Fruit fly (Drosophila melanogaster) whole organism, embryonic: ENCODE measurements around the gene CG31793.

ENCODE experiments used
- Aef1 ChIP-seq: fragments of 200-800 bp; sonication (Bioruptor generic); IDR thresholded peaks from 3 replicates; pipeline ENCODE4 v1.3.6; 2022; ENCODE audit warnings: missing biosample characterization, missing genetic modification characterization
- CG10267 ChIP-seq: fragments of 200-800 bp; sonication (Bioruptor generic); optimal IDR thresholded peaks from 2 replicates; lab custom pipeline; 2018; ENCODE audit warnings: missing biosample characterization, mild to moderate bottlenecking, missing genetic modification characterization, moderate library complexity
- CG14014 ChIP-seq: fragments of 200-800 bp; sonication (Bioruptor generic); IDR thresholded peaks from 2 replicates; pipeline ENCODE4 v1.3.6; 2022; ENCODE audit warnings: missing biosample characterization, missing genetic modification characterization
- CG1602 ChIP-seq: fragments of 200-800 bp; sonication (Bioruptor generic); optimal IDR thresholded peaks from 3 replicates; lab custom pipeline; 2016; ENCODE audit warnings: missing biosample characterization, missing genetic modification characterization
- NC2β ChIP-seq: fragments of 200-800 bp; sonication (Bioruptor generic); optimal IDR thresholded peaks from 2 replicates; lab custom pipeline; 2016; ENCODE audit warnings: missing biosample characterization, missing genetic modification characterization
- caup ChIP-seq: fragments of 200-800 bp; sonication (Bioruptor generic); optimal IDR thresholded peaks from 3 replicates; lab custom pipeline; 2017; ENCODE audit warnings: missing biosample characterization, mild to moderate bottlenecking, missing genetic modification characterization, moderate library complexity; ENCODE audit not compliant: severe bottlenecking
- chn ChIP-seq: fragments of 200-800 bp; sonication (Bioruptor generic); optimal IDR thresholded peaks from 2 replicates; lab custom pipeline; 2016; ENCODE audit warnings: missing biosample characterization, missing genetic modification characterization
- gfzf ChIP-seq: fragments of 200-800 bp; sonication (Bioruptor generic); optimal IDR thresholded peaks from 2 replicates; lab custom pipeline; 2016; ENCODE audit warnings: missing biosample characterization, mild to moderate bottlenecking, missing genetic modification characterization, moderate library complexity
- insv ChIP-seq, 2 experiments: fragments of 200-800 bp; sonication (Bioruptor generic); optimal IDR thresholded peaks; 3 replicates each; lab custom pipeline; 2016 to 2018; ENCODE audit warnings: missing biosample characterization in 2 of 2, missing genetic modification characterization in 2 of 2

dm6 chr2L:18987078-18987895 lies 15.9 kb upstream of the CG31793 start, which contains the start of the genes Swip-1 and EMC5:
- no peak for TF ChIP-seq NC2β (GFP tag; lab: Kevin White, UChicago)
- TF ChIP-seq CG14014 (GFP tag; lab: Robert Waterston, UW): peak; percentile 73
- peak; percentile 76 for TF ChIP-seq gfzf (GFP tag; lab: Kevin White, UChicago)
- TF ChIP-seq caup (GFP tag; lab: Kevin White, UChicago): peak; percentile 27
- peak; percentile 75 for TF ChIP-seq CG10267 (tag; lab: Kevin White, UChicago)
- peak; percentile 58; the same call in 2 of the 3 replicates for TF ChIP-seq Aef1 (GFP tag; lab: Robert Waterston, UW)
- no peak for TF ChIP-seq chn
- peak in 1 of 2 experiments; percentile 87 for TF ChIP-seq insv (GFP tag; optimal IDR thresholded peaks at IDR 0.05; lab: Kevin White, UChicago)
- peak; percentile 30 for TF ChIP-seq CG1602 (GFP tag; lab: Kevin White, UChicago)
